Worm (Caenorhabditis elegans) whole organism, early embryonic: ENCODE data around the gene Y22D7AL.16.

Source experiments
- B0310.2 ChIP-seq: sonication (generic microtip); optimal IDR thresholded peaks from 2 replicates; lab custom pipeline; 2016; ENCODE audit warnings: mild to moderate bottlenecking, missing genetic modification characterization, missing compliant biosample characterization
- F13C5.2 ChIP-seq: sonication (generic microtip); optimal IDR thresholded peaks from 2 replicates; lab custom pipeline; 2017; ENCODE audit warnings: mild to moderate bottlenecking, missing genetic modification characterization, inconsistent platforms, missing compliant biosample characterization
- aly-1 ChIP-seq: sonication (generic microtip); optimal IDR thresholded peaks from 2 replicates; lab custom pipeline; 2016; ENCODE audit warnings: missing genetic modification characterization, missing compliant biosample characterization
- ama-1 ChIP-seq: fragments of 150-350 bp; optimal IDR thresholded peaks from 2 replicates; lab custom pipeline; 2014
- ceh-13 ChIP-seq: fragments of 200-800 bp; sonication (Bioruptor generic); optimal IDR thresholded peaks from 2 replicates; lab custom pipeline; 2018; ENCODE audit warnings: mild to moderate bottlenecking, missing genetic modification characterization, missing compliant biosample characterization
- ceh-36 ChIP-seq: sonication (generic microtip); optimal IDR thresholded peaks from 2 replicates; lab custom pipeline; 2016; ENCODE audit warnings: missing genetic modification characterization, inconsistent platforms, missing compliant biosample characterization
- ets-7 ChIP-seq: sonication (generic microtip); optimal IDR thresholded peaks from 2 replicates; lab custom pipeline; 2016; ENCODE audit warnings: missing genotype, missing genetic modification characterization, missing compliant biosample characterization
- flt-1 ChIP-seq: fragments of 200-800 bp; sonication (Bioruptor generic); IDR thresholded peaks from 2 replicates; pipeline ENCODE4 v1.3.6; 2022; ENCODE audit warnings: missing genetic modification characterization, missing compliant biosample characterization
- hmbx-1 ChIP-seq: sonication (generic microtip); optimal IDR thresholded peaks from 2 replicates; lab custom pipeline; 2016; ENCODE audit warnings: mild to moderate bottlenecking, missing genetic modification characterization, missing compliant biosample characterization
- hnd-1 ChIP-seq: sonication (generic microtip); optimal IDR thresholded peaks from 2 replicates; lab custom pipeline; 2016; ENCODE audit warnings: missing genetic modification characterization, missing compliant biosample characterization
- pes-1 ChIP-seq: fragments of 200-800 bp; sonication (Bioruptor generic); IDR thresholded peaks from 2 replicates; pipeline ENCODE4 v1.3.6; 2022; ENCODE audit warnings: missing genetic modification reagents, missing genetic modification characterization, missing compliant biosample characterization
- scrt-1 ChIP-seq: fragments of 200-800 bp; sonication (Bioruptor generic); IDR thresholded peaks from 2 replicates; pipeline ENCODE4 v1.3.6; 2022; ENCODE audit warnings: missing genetic modification characterization, missing compliant biosample characterization
- sea-1 ChIP-seq: fragments of 200-800 bp; sonication (Bioruptor generic); conservative IDR thresholded peaks from 2 replicates; pipeline ENCODE4 v1.3.6; 2022; ENCODE audit warnings: missing genetic modification characterization, missing compliant biosample characterization
- tbx-11 ChIP-seq: fragments of 200-800 bp; sonication (Bioruptor generic); IDR thresholded peaks from 2 replicates; pipeline ENCODE4 v1.3.6; 2022; ENCODE audit warnings: missing genetic modification characterization, missing compliant biosample characterization
- tbx-37 ChIP-seq: fragments of 200-800 bp; sonication (Bioruptor generic); conservative IDR thresholded peaks from 2 replicates; pipeline ENCODE4 v1.3.6; 2022; ENCODE audit warnings: missing genetic modification reagents, missing genetic modification characterization, missing compliant biosample characterization
- tra-4 ChIP-seq: sonication (generic microtip); optimal IDR thresholded peaks from 2 replicates; lab custom pipeline; 2017; ENCODE audit warnings: missing genetic modification characterization, missing compliant biosample characterization

Gene Y22D7AL.16

DNA sequence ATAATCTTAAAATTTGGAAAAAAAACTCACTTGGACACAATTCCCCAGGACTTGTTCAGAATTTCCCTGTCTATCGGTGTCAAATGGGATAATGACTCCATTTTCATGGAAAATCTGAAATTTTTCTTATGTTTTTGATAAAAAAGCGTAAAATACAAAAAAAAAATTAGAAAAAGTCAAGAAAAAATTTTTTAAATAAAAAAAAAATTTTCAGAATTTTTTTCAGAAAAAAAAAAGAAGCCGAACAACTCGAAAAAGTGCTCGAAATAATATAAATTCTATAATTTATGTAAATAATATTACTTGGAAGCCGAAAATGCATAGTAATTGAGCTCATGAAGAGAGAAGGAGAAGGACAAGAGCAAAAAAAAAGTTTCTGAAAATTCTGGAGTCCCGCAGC, 3.5 kb upstream of the Y22D7AL.16 start, which contains the start of gene glb-30:
glb-30 (minus strand) TSS at position 101 of the 400 bp plus-strand sequence.
- TF ChIP-seq F13C5.2 (no peak), tbx-11 (GFP tag; lab: Robert Waterston, UW) (no peak), tra-4 (tag; lab: Kevin White, UChicago) (no peak)

DNA sequence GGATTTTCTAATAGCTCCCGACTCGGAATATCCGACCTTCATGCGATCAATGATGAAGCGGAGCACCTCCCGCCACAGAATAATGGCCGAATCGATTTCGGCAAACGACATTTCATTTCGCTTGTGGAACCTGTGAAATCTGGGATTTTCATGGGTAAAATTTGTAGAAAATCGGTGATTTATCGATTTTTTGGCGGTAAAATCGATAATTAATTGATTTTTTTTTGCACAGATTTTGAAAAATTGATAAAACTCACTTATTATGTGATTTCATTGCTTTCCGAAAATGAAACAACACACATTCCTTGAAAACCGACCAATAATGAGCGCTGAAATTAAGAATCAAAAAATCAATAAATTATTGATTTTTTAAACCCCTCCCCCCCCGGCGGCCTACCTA, 1.9 kb upstream of the Y22D7AL.16 start:
- TF ChIP-seq aly-1 (no peak), tra-4 (tag; lab: Kevin White, UChicago) (no peak), ets-7 (tag; lab: Kevin White, UChicago) (no peak), hnd-1 (no peak), pes-1 (GFP tag; lab: Robert Waterston, UW) (no peak), B0310.2 (tag; lab: Kevin White, UChicago) (no peak)

DNA sequence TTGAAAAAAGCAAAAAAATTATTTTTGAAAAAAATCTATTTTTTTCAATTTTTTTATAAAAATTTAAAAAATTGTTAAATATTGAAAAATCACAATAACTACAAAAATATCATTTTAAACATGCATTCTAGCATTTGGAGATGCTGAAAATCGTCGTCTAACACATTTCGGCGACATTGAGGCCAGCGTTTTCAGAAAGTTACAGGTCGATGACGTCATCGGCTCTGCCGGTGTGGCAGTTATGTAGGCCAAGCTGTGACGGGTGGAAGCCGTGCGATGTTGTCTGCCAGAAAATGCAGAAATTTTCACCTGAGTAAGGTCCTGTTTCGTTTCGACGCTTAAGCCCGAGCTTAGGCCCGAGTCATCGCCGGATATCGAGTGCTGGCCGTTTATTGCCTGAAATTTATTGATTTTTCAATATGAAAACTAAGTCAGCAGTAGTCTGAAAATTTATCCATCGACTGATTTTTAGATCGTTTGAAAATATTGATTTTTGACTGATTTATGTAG, 838 bp upstream of the Y22D7AL.16 start, which contains the start of gene Y22D7AR.3:
Y22D7AR.3 (minus strand) TSS at position 51 of the 510 bp plus-strand sequence.
- TF ChIP-seq aly-1 (no peak), scrt-1 (GFP tag; lab: Robert Waterston, UW) (no peak), hmbx-1 (tag; lab: Kevin White, UChicago) (no peak)

DNA sequence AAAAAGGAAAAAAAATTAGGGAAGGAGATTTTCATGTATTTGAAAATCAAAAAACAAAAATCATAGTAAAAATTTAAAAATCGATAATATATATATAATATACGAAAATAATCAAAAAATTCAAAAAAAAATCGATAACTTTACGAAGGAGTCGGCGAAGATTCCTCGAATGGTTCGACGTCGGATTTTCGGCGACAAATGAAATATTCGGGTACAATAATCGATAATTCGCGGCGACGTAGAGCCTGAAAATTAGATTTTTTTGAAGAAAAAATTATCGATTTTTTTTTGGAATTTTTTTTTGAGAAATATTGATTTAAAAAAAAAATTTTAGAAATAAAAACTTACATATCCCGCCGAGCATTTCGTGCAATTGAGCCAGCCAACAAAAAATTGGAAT, 357 bp upstream of the Y22D7AL.16 start:
- TF ChIP-seq tra-4 (tag; lab: Kevin White, UChicago): no peak
- no peak for TF ChIP-seq sea-1 (GFP tag; lab: Robert Waterston, UW)
- TF ChIP-seq flt-1: no peak
- TF ChIP-seq ets-7 (tag; lab: Kevin White, UChicago): no peak
- no peak for TF ChIP-seq aly-1
- no peak for TF ChIP-seq F13C5.2
- TF ChIP-seq ceh-13 (GFP tag; lab: Kevin White, UChicago): no peak

DNA sequence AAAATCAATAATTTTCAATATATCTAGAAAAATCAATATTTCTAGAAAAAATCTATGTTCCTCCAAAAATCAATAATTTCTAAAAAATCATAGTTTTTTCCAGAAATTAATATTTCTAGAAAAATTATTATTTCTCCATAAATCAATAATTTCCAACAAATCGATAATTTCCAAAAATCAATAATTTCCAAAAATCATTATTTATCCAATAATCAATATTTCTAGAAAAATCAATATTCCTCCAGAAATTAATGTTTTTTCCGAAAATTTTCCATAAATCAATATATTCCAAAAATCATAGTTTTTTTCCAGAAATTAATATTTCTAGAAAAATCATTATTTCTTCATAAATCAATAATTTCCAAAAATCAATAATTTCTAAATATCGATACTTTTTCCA, 2.0 kb downstream of the Y22D7AL.16 start:
- TF ChIP-seq hmbx-1 (tag; lab: Kevin White, UChicago): no peak
- no peak for TF ChIP-seq ets-7 (tag; lab: Kevin White, UChicago)
- TF ChIP-seq tra-4 (tag; lab: Kevin White, UChicago): no peak
- no peak for TF ChIP-seq ceh-36 (tag; lab: Kevin White, UChicago)
- no peak for TF ChIP-seq sea-1 (GFP tag; lab: Robert Waterston, UW)
- no peak for TF ChIP-seq F13C5.2
- TF ChIP-seq hnd-1: no peak
- no peak for TF ChIP-seq flt-1

DNA sequence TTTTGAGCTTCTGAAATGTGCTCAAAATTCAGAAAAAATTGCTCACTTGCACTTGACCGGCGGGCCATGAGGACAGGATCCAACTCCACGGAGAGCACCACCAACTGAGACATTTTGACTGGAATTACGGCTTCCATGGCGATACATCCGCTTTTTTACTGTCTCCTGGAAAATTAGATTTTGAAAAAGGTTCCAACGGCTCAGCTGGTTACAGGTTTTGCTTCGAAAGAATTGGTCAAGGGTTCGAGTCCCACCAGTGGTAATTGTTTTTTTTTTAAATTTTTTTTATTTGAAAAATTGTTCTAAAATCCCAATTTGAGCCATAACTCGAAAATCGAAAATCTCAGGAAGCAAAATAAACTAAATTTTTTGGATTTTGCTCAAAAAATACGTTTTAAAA, 2.6 kb downstream of the Y22D7AL.16 start:
- TF ChIP-seq ets-7 (tag; lab: Kevin White, UChicago) (no peak), hnd-1 (no peak), B0310.2 (tag; lab: Kevin White, UChicago) (no peak)

DNA sequence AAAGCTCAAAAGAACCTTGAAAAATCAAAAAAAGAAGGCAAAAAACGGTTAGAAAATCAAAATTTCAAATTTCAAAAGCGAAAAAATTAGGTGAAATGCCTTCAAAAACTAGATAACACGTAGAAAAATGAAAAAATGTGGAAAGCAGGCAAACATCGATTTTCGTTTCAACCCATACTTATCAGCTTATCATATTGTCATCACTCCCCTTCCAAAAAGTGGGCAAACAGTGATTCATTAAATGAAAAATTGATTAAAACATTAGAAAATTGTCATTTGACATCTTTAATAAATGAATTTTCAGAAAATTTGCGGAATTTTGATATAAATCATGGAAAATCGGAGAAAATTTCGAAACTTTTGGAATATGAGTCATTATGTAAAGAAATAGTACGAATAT, 4.0 kb downstream of the Y22D7AL.16 start:
- TF ChIP-seq scrt-1 (GFP tag; lab: Robert Waterston, UW) (no peak), hmbx-1 (tag; lab: Kevin White, UChicago) (no peak), ceh-36 (tag; lab: Kevin White, UChicago) (no peak), hnd-1 (no peak), ceh-13 (GFP tag; lab: Kevin White, UChicago) (no peak), sea-1 (GFP tag; lab: Robert Waterston, UW) (no peak), B0310.2 (tag; lab: Kevin White, UChicago) (no peak), ets-7 (tag; lab: Kevin White, UChicago) (no peak), tbx-37 (GFP tag; lab: Robert Waterston, UW) (no peak), ama-1 (lab: Kevin White, UChicago) (no peak), F13C5.2 (no peak)

DNA sequence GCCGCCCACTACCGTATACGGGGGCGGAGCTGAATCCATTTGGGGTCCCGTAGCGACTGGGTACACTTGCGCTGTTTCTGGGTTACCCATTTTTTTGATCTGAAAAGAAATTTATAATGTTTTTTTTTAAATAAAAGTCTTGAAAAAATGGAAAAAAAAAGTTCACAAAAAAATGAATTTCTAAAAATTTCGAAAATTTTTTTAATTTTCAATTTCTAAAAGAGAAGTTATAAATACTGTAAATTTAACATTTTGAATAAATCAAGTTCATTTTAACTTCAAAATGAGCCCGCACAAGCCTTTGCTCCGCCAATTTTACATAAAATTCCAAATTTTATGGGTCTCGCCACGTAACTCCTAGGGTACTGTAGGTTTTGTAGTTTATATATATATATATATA, 5.3 kb downstream of the Y22D7AL.16 start, which contains the start of gene Y22D7AL.15:
Y22D7AL.15 (minus strand) TSS at position 101 of the 400 bp plus-strand sequence.
- TF ChIP-seq tra-4 (tag; lab: Kevin White, UChicago) (no peak), ceh-13 (GFP tag; lab: Kevin White, UChicago) (no peak), flt-1 (no peak), aly-1 (no peak)

DNA sequence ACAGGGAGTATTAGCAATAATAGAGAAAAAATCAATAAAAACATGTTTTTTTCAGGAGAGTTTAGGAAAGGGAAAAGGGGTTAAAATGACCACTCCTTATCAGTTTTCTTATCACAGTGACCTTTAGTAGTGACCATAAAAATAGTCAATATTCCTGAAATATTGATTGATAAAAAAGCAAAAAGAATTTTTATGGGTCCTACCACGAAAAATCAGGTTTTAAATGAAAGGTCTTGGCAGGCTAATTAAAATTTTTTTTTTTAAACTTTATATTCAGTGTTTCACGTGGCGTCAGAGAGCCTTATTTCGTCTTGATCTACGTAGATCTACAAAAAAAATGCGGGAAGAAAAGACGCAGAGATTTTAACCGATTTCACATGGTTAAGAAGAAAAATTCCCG, 7.6 kb downstream of the Y22D7AL.16 start, which contains the start of gene cht-4:
cht-4 (minus strand) TSS at position 101 of the 400 bp plus-strand sequence.
- TF ChIP-seq ceh-13 (GFP tag; lab: Kevin White, UChicago): no peak
- no peak for TF ChIP-seq tbx-37 (GFP tag; lab: Robert Waterston, UW)
- TF ChIP-seq B0310.2 (tag; lab: Kevin White, UChicago): no peak
- TF ChIP-seq ama-1 (lab: Kevin White, UChicago): no peak
- TF ChIP-seq sea-1 (GFP tag; lab: Robert Waterston, UW): no peak
- TF ChIP-seq ceh-36 (tag; lab: Kevin White, UChicago): no peak
- TF ChIP-seq F13C5.2: no peak
- TF ChIP-seq tra-4 (tag; lab: Kevin White, UChicago): no peak
- no peak for TF ChIP-seq flt-1
- TF ChIP-seq tbx-11 (GFP tag; lab: Robert Waterston, UW): no peak
- TF ChIP-seq ets-7 (tag; lab: Kevin White, UChicago): no peak
- no peak for TF ChIP-seq hmbx-1 (tag; lab: Kevin White, UChicago)
- TF ChIP-seq pes-1 (GFP tag; lab: Robert Waterston, UW): no peak
- TF ChIP-seq scrt-1 (GFP tag; lab: Robert Waterston, UW): no peak
- TF ChIP-seq aly-1: no peak
